Worm (Caenorhabditis elegans) whole organism, young adult: ENCODE data around the gene R08C7.1.

Experiments
- B0035.1 ChIP-seq: sonication (generic microtip); optimal IDR thresholded peaks from 2 replicates; lab custom pipeline; 2016; ENCODE audit warnings: missing genetic modification characterization, mild to moderate bottlenecking, missing compliant biosample characterization, missing genotype, missing genetic modification reagents
- C17E4.6 ChIP-seq: fragments of 200-800 bp; sonication (Bioruptor generic); IDR thresholded peaks from 2 replicates; pipeline ENCODE4 v1.3.6; 2022; ENCODE audit warnings: missing genetic modification reagents, missing genetic modification characterization, missing compliant biosample characterization
- F22D6.2 ChIP-seq: sonication (generic microtip); optimal IDR thresholded peaks from 2 replicates; lab custom pipeline; 2016; ENCODE audit warnings: mild to moderate bottlenecking, missing genetic modification characterization, missing compliant biosample characterization
- F49E8.2 ChIP-seq: sonication (generic microtip); optimal IDR thresholded peaks from 3 replicates; lab custom pipeline; 2017; ENCODE audit warnings: missing genetic modification characterization, mild to moderate bottlenecking, missing compliant biosample characterization, antibody characterized with exemption, moderate library complexity; ENCODE audit not compliant: insufficient read depth
- F57A8.1 ChIP-seq: fragments of 200-800 bp; sonication (Bioruptor generic); optimal IDR thresholded peaks from 2 replicates; lab custom pipeline; 2018; ENCODE audit warnings: mild to moderate bottlenecking, missing genetic modification characterization, moderate library complexity, missing compliant biosample characterization
- K12H6.12 ChIP-seq: fragments of 200-800 bp; sonication (Bioruptor generic); optimal IDR thresholded peaks from 2 replicates; lab custom pipeline; 2018; ENCODE audit warnings: mild to moderate bottlenecking, missing genetic modification characterization, missing compliant biosample characterization
- Y53F4B.3 ChIP-seq: fragments of 200-800 bp; sonication (Bioruptor generic); IDR thresholded peaks from 2 replicates; pipeline ENCODE4 v1.3.6; 2022; ENCODE audit warnings: missing genetic modification reagents, missing genetic modification characterization, missing compliant biosample characterization
- Y95B8A.8 ChIP-seq: fragments of 200-800 bp; sonication (Bioruptor generic); IDR thresholded peaks from 2 replicates; pipeline ENCODE4 v1.3.6; 2022; ENCODE audit warnings: missing genetic modification reagents, missing genetic modification characterization, missing compliant biosample characterization
- aptf-2 ChIP-seq: fragments of 200-800 bp; sonication (Bioruptor generic); conservative IDR thresholded peaks from 2 replicates; pipeline ENCODE4 v1.3.6; 2022; ENCODE audit warnings: missing genetic modification reagents, missing genetic modification characterization, missing compliant biosample characterization
- athp-1 ChIP-seq: sonication (generic microtip); optimal IDR thresholded peaks from 2 replicates; lab custom pipeline; 2017; ENCODE audit warnings: mild to moderate bottlenecking, missing genetic modification characterization, missing compliant biosample characterization
- attf-3 ChIP-seq: fragments of 200-800 bp; sonication (Bioruptor generic); conservative IDR thresholded peaks from 2 replicates; pipeline ENCODE4 v1.3.6; 2022; ENCODE audit warnings: missing genetic modification reagents, missing genetic modification characterization, missing compliant biosample characterization
- bed-1 ChIP-seq: fragments of 200-800 bp; sonication (Bioruptor generic); IDR thresholded peaks from 2 replicates; pipeline ENCODE4 v1.3.6; 2022; ENCODE audit warnings: missing genetic modification reagents, missing genetic modification characterization, missing compliant biosample characterization
- bed-2 ChIP-seq: fragments of 200-800 bp; sonication (Bioruptor generic); IDR thresholded peaks from 2 replicates; pipeline ENCODE4 v1.3.6; 2022; ENCODE audit warnings: missing genetic modification reagents, missing genetic modification characterization, missing compliant biosample characterization
- ceh-27 ChIP-seq: fragments of 200-800 bp; sonication (Bioruptor generic); optimal IDR thresholded peaks from 2 replicates; lab custom pipeline; 2018; ENCODE audit warnings: mild to moderate bottlenecking, missing genetic modification characterization, moderate library complexity, missing compliant biosample characterization
- ceh-79 ChIP-seq: sonication (generic microtip); optimal IDR thresholded peaks from 2 replicates; lab custom pipeline; 2017; ENCODE audit warnings: mild to moderate bottlenecking, missing genetic modification characterization, missing compliant biosample characterization
- die-1 ChIP-seq: sonication (generic microtip); optimal IDR thresholded peaks from 2 replicates; lab custom pipeline; 2016; ENCODE audit warnings: missing genotype, mild to moderate bottlenecking, missing genetic modification characterization, missing compliant biosample characterization
- dpl-1 ChIP-seq: fragments of 150-350 bp; optimal IDR thresholded peaks from 2 replicates; lab custom pipeline; 2014; ENCODE audit warnings: missing biosample characterization, missing genetic modification reagents, missing genetic modification characterization
- hmg-1.2 ChIP-seq: fragments of 200-800 bp; sonication (Bioruptor generic); IDR thresholded peaks from 2 replicates; pipeline ENCODE4 v1.3.6; 2022; ENCODE audit warnings: missing genetic modification reagents, missing genetic modification characterization, missing compliant biosample characterization
- hsf-1 ChIP-seq: fragments of 200-800 bp; sonication (Bioruptor generic); IDR thresholded peaks from 2 replicates; pipeline ENCODE4 v1.3.6; 2022; ENCODE audit warnings: missing genetic modification reagents, missing genetic modification characterization, missing compliant biosample characterization
- lin-26 ChIP-seq: fragments of 200-800 bp; sonication (Bioruptor generic); IDR thresholded peaks from 2 replicates; pipeline ENCODE4 v1.3.6; 2022; ENCODE audit warnings: missing genetic modification reagents, missing genetic modification characterization, missing compliant biosample characterization
- lin-40 ChIP-seq: sonication (generic microtip); optimal IDR thresholded peaks from 2 replicates; lab custom pipeline; 2016; ENCODE audit warnings: missing genetic modification characterization, mild to moderate bottlenecking, missing compliant biosample characterization, missing genotype, missing genetic modification reagents
- lsy-27 ChIP-seq: sonication (generic microtip); optimal IDR thresholded peaks from 2 replicates; lab custom pipeline; 2017; ENCODE audit warnings: missing genetic modification characterization, mild to moderate bottlenecking, missing compliant biosample characterization, antibody characterized with exemption, missing genotype, borderline replicate concordance; ENCODE audit not compliant: insufficient read depth
- mel-28 ChIP-seq: sonication (generic microtip); optimal IDR thresholded peaks from 2 replicates; lab custom pipeline; 2016; ENCODE audit warnings: borderline replicate concordance, mild to moderate bottlenecking, missing genetic modification characterization, missing compliant biosample characterization
- mxl-1 ChIP-seq: sonication (generic microtip); optimal IDR thresholded peaks from 2 replicates; lab custom pipeline; 2016; ENCODE audit warnings: missing genetic modification characterization, missing compliant biosample characterization
- nhr-80 ChIP-seq: sonication (generic microtip); optimal IDR thresholded peaks from 2 replicates; lab custom pipeline; 2016; ENCODE audit warnings: missing genetic modification characterization, missing compliant biosample characterization
- pha-4 ChIP-seq: fragments of 150-350 bp; sonication (generic microtip); optimal IDR thresholded peaks from 2 replicates; lab custom pipeline; 2014; ENCODE audit warnings: missing biosample characterization, missing genetic modification reagents, missing genetic modification characterization
- rpc-1 ChIP-seq, 2 experiments: fragments of 150-350 bp in 1 of 2; sonication (generic microtip) in 1 of 2; optimal IDR thresholded peaks; 2 replicates each; lab custom pipeline; 2014 to 2018; ENCODE audit warnings: missing biosample characterization in 1 of 2, missing genetic modification characterization in 1 of 2, missing genetic modification reagents in 1 of 2, missing genotype in 1 of 2
- sea-2 ChIP-seq: fragments of 200-800 bp; sonication (Bioruptor generic); IDR thresholded peaks from 2 replicates; pipeline ENCODE4 v1.3.6; 2022; ENCODE audit warnings: missing genetic modification characterization, missing compliant biosample characterization
- somi-1 ChIP-seq: fragments of 200-800 bp; sonication (Bioruptor generic); optimal IDR thresholded peaks from 2 replicates; lab custom pipeline; 2018; ENCODE audit warnings: mild to moderate bottlenecking, missing genetic modification characterization, missing compliant biosample characterization
- tbx-9 ChIP-seq: sonication (generic microtip); optimal IDR thresholded peaks from 2 replicates; lab custom pipeline; 2016; ENCODE audit warnings: borderline replicate concordance, missing genetic modification characterization, inconsistent platforms, missing compliant biosample characterization

Gene R08C7.1

ce11 chrIV:4478612-4479011, 26.9 kb downstream of the R08C7.1 start:
- TF ChIP-seq F22D6.2 (peak; percentile 7), Y95B8A.8 (GFP tag; lab: Robert Waterston, UW) (no peak), nhr-80 (tag; lab: Kevin White, UChicago) (peak; percentile 6)

ce11 chrIV:4480027-4480426, 28.4 kb downstream of the R08C7.1 start, which contains the start of gene M01H9.10:
M01H9.10 (minus strand) TSS chrIV:4480127.
- TF ChIP-seq C17E4.6 (no peak), mel-28 (no peak), hsf-1 (no peak), somi-1 (GFP tag; lab: Kevin White, UChicago) (no peak), pha-4 (tag; lab: Kevin White, UChicago) (no peak), rpc-1 (optimal IDR thresholded peaks at IDR 0.05; lab: Kevin White, UChicago) (no peak), rpc-1 (tag; optimal IDR thresholded peaks at IDR 0.05; lab: Kevin White, UChicago) (no peak), sea-2 (GFP tag; lab: Robert Waterston, UW) (no peak), hmg-1.2 (GFP tag; lab: Robert Waterston, UW) (no peak), bed-2 (GFP tag; lab: Robert Waterston, UW) (no peak), Y95B8A.8 (GFP tag; lab: Robert Waterston, UW) (no peak), F49E8.2 (tag; lab: Kevin White, UChicago) (no peak), K12H6.12 (tag; lab: Kevin White, UChicago) (no peak), lsy-27 (tag; lab: Kevin White, UChicago) (no peak), ceh-79 (tag; lab: Kevin White, UChicago) (no peak), lin-26 (GFP tag; lab: Robert Waterston, UW) (no peak), athp-1 (no peak), tbx-9 (tag; lab: Kevin White, UChicago) (no peak), bed-1 (GFP tag; lab: Robert Waterston, UW) (no peak)

ce11 chrIV:4481298-4481697, 29.6 kb downstream of the R08C7.1 start:
- TF ChIP-seq tbx-9 (tag; lab: Kevin White, UChicago) (no peak), lin-40 (tag; lab: Kevin White, UChicago) (no peak), dpl-1 (GFP tag; lab: Kevin White, UChicago) (no peak), hsf-1 (no peak), F57A8.1 (GFP tag; lab: Kevin White, UChicago) (no peak), sea-2 (GFP tag; lab: Robert Waterston, UW) (no peak), nhr-80 (tag; lab: Kevin White, UChicago) (peak; percentile 10)
- TF ChIP-seq, all 124 proteins: peak for 1

ce11 chrIV:4482531-4482930, 30.9 kb downstream of the R08C7.1 start, which contains the start of gene M01H9.4:
M01H9.4 (minus strand) TSS chrIV:4482909.
- TF ChIP-seq F57A8.1 (GFP tag; lab: Kevin White, UChicago) (no peak), mxl-1 (tag; lab: Kevin White, UChicago) (no peak), nhr-80 (tag; lab: Kevin White, UChicago) (peak; percentile 83)
- TF ChIP-seq, all 124 proteins: peak for 1

- TF ChIP-seq Y53F4B.3 (GFP tag; lab: Robert Waterston, UW) (no peak), aptf-2 (GFP tag; lab: Robert Waterston, UW) (no peak), dpl-1 (GFP tag; lab: Kevin White, UChicago) (no peak), bed-1 (GFP tag; lab: Robert Waterston, UW) (no peak), nhr-80 (tag; lab: Kevin White, UChicago) (peak; percentile 57), ceh-27 (GFP tag; lab: Kevin White, UChicago) (no peak), B0035.1 (no peak), attf-3 (GFP tag; lab: Robert Waterston, UW) (no peak), die-1 (tag; lab: Kevin White, UChicago) (no peak)
Measured at ce11 chrIV:4484555-4484954, 32.9 kb downstream of the R08C7.1 start.
